Fruit fly (Drosophila melanogaster): ENCODE data around the gene Rab9D.

The Rab9D gene

DNA sequence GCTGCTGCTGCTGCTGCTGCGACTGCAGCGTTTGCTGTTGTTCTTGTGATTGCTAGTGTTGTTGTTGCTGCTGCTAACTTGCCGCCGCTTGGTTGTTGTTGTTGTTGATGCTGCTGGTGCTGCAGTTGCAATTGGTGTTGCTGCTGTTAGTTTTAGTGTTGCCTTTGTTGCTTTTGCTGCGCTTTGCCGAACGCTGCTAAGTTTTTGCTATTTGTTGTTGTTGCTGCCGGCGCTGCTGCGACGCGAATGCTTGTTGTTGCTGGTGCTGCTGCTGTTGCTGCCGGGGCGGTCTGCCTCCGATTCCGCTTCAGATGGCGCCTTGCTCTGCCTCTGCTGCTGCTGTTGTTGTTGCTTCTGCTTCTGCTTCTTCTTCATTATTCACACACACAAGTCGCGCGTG, 29.6 kb downstream of the Rab9D start:
- no peak for TF ChIP-seq Hr78 (GFP tag; optimal IDR thresholded peaks at IDR 0.05)
- peak; percentile 94 for TF ChIP-seq Dfd (GFP tag; optimal IDR thresholded peaks at IDR 0.05)

DNA sequence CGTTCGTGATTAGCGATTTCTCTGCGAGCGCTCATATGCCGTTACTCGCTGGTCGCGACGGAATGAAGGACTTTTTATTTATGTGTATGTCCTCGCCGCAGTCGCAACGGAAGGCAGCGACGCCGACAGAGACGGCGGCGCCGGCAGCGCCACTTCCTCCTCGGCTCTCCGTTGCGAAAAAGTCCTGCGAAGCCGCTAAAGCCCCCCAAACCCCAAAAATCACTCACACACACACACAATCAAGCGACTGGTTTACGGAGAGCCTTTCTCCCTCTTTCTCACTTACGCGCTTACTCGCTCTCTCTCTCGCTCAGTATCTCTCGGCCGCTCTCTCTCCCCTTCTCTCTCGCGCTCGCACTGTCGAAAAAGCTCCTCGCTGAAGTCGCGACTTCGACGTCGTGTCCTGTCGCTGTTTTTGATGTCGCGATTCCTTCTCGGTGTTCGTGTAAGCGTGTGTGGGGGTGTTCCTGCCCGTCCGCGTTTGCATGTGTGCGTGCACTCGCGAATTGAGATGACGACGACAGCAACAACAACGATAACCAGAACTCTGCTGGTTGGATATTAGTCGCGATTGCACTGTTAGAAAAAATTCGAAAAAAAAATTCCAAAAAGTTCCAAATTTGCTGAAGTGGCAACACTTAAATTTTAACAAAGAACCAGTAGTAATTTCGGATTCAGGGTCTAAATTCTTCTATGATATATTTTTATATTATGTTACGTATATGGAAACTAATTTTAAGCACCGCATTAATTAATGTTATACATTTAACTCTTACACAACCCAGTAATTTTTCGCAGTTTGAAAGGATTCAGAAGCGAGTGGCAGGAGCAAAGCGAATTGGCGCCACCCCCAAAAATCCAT, 31.5 kb downstream of the Rab9D start, which contains the start of gene CG43347:
CG43347 (minus strand) TSS at position 47 of the 862 bp plus-strand sequence.
- TF ChIP-seq woc (GFP tag; optimal IDR thresholded peaks at IDR 0.05) (no peak), N (GFP tag; optimal IDR thresholded peaks at IDR 0.05) (no peak), Hr78 (GFP tag; optimal IDR thresholded peaks at IDR 0.05) (no peak), psq (GFP tag; optimal IDR thresholded peaks at IDR 0.05) (peak; percentile 10), Sp1 (GFP tag; optimal IDR thresholded peaks at IDR 0.05) (peak; percentile 54), br (GFP tag; optimal IDR thresholded peaks at IDR 0.05) (no peak), Abd-B (GFP tag; optimal IDR thresholded peaks at IDR 0.05) (no peak), CrebA (GFP tag; optimal IDR thresholded peaks at IDR 0.05; ENCODE audit: borderline replicate concordance) (no peak), Dfd (GFP tag; optimal IDR thresholded peaks at IDR 0.05) (no peak), CG32264 (GFP tag; optimal IDR thresholded peaks at IDR 0.05) (no peak), OdsH (GFP tag; optimal IDR thresholded peaks at IDR 0.05) (no peak), brk (GFP tag; optimal IDR thresholded peaks at IDR 0.05) (no peak), Mio (GFP tag; optimal IDR thresholded peaks at IDR 0.05) (no peak), usp (GFP tag; optimal IDR thresholded peaks at IDR 0.05) (no peak), Vsx2 (GFP tag; optimal IDR thresholded peaks at IDR 0.05; ENCODE audit: partially characterized antibody) (no peak), foxo (GFP tag; optimal IDR thresholded peaks at IDR 0.05) (peak in 1 of 2 experiments; percentile 40), GATAd (GFP tag; optimal IDR thresholded peaks at IDR 0.05) (no peak), Rel (GFP tag; optimal IDR thresholded peaks at IDR 0.05) (no peak), Rel (tag; optimal IDR thresholded peaks at IDR 0.05) (no peak), rgr (GFP tag; optimal IDR thresholded peaks at IDR 0.05) (peak; percentile 12), Myc (optimal IDR thresholded peaks at IDR 0.05) (no peak), dsf (GFP tag; optimal IDR thresholded peaks at IDR 0.05; ENCODE audit: borderline replicate concordance) (no peak), ey (GFP tag; optimal IDR thresholded peaks at IDR 0.05) (peak; percentile 23), jim (GFP tag; optimal IDR thresholded peaks at IDR 0.05) (no peak), pan (optimal IDR thresholded peaks at IDR 0.05) (no peak), dmrt93B (GFP tag; optimal IDR thresholded peaks at IDR 0.05) (peak; percentile 20), Hnf4 (GFP tag; optimal IDR thresholded peaks at IDR 0.05) (no peak), HLH106 (tag; optimal IDR thresholded peaks at IDR 0.05) (peak; percentile 45), sv (GFP tag; optimal IDR thresholded peaks at IDR 0.05) (no peak), Dif (GFP tag; optimal IDR thresholded peaks at IDR 0.05; ENCODE audit: partially characterized antibody) (peak; percentile 18), lola (GFP tag; optimal IDR thresholded peaks at IDR 0.05) (no peak), fru (GFP tag; optimal IDR thresholded peaks at IDR 0.05) (peak; percentile 31), CG9705 (GFP tag; optimal IDR thresholded peaks at IDR 0.05) (no peak), Hr83 (GFP tag; optimal IDR thresholded peaks at IDR 0.05; ENCODE audit: poor library complexity, severe bottlenecking) (no peak), sage (GFP tag; optimal IDR thresholded peaks at IDR 0.05) (no peak), h (GFP tag; optimal IDR thresholded peaks at IDR 0.05) (peak; percentile 19), tai (GFP tag; optimal IDR thresholded peaks at IDR 0.05) (no peak), dl (GFP tag; optimal IDR thresholded peaks at IDR 0.05; ENCODE audit: insufficient read depth in 1 of 2, partially characterized antibody in 2 of 2) (no peak), Jra (GFP tag; optimal IDR thresholded peaks at IDR 0.05) (no peak)

Measured in whole organism, wandering third instar larva.